ENCODE assay signal across 4 worm cellular contexts in genomic region chrX:7984742-7985141, ce11.
TF ChIP-seq lines count a peak whose summit lies in the region.

No protein-coding gene starts in this region.

TF ChIP-seq in whole organism, L1 larva, 84 proteins besides CTCF, POLR2A, EP300 and RAD21:
- no peak for TF ChIP-seq ces-1 (GFP tag; optimal IDR thresholded peaks at IDR 0.05; lab: Kevin White, UChicago)
- no peak for TF ChIP-seq pqm-1 (tag; optimal IDR thresholded peaks at IDR 0.05; lab: Kevin White, UChicago)
- no peak for TF ChIP-seq sptf-1 (tag; optimal IDR thresholded peaks at IDR 0.05; lab: Kevin White, UChicago)
- TF ChIP-seq nhr-19 (GFP tag; conservative IDR thresholded peaks at IDR 0.05; lab: Robert Waterston, UW): no peak
- no peak for TF ChIP-seq mdl-1 (tag; optimal IDR thresholded peaks at IDR 0.05; lab: Kevin White, UChicago)
- no peak for TF ChIP-seq hlh-17 (GFP tag; optimal IDR thresholded peaks at IDR 0.05; lab: Kevin White, UChicago; ENCODE audit: borderline replicate concordance)
- TF ChIP-seq nhr-237 (tag; optimal IDR thresholded peaks at IDR 0.05; lab: Kevin White, UChicago): no peak
- peak; percentile 4 for TF ChIP-seq blmp-1 (tag; optimal IDR thresholded peaks at IDR 0.05; lab: Kevin White, UChicago)
- no peak for TF ChIP-seq efl-1 (optimal IDR thresholded peaks at IDR 0.05; lab: Kevin White, UChicago)
- peak in 1 of 2 experiments; percentile 67 for TF ChIP-seq efl-1 (GFP tag; optimal IDR thresholded peaks at IDR 0.05 in 1 of 2; lab: Kevin White, UChicago)
- no peak for TF ChIP-seq unc-86 (tag; optimal IDR thresholded peaks at IDR 0.05; lab: Kevin White, UChicago)

TF ChIP-seq in whole organism, L2 larva, 48 proteins besides CTCF, POLR2A, EP300 and RAD21:
- TF ChIP-seq sma-9 (GFP tag; optimal IDR thresholded peaks at IDR 0.05; lab: Kevin White, UChicago): no peak
- no peak for TF ChIP-seq sma-9 (tag; optimal IDR thresholded peaks at IDR 0.05; lab: Kevin White, UChicago)
- TF ChIP-seq F13H6.1 (tag; optimal IDR thresholded peaks at IDR 0.05; lab: Kevin White, UChicago): no peak
- peak; percentile 29 for TF ChIP-seq sma-3 (GFP tag; optimal IDR thresholded peaks at IDR 0.05; lab: Kevin White, UChicago)
- TF ChIP-seq ceh-82 (tag; optimal IDR thresholded peaks at IDR 0.05; lab: Kevin White, UChicago): no peak

TF ChIP-seq in whole organism, L3 larva, 47 proteins besides CTCF, POLR2A, EP300 and RAD21:
- TF ChIP-seq unc-62 (GFP tag; optimal IDR thresholded peaks at IDR 0.05; lab: Kevin White, UChicago): no peak
- TF ChIP-seq nhr-25 (tag; optimal IDR thresholded peaks at IDR 0.05; lab: Kevin White, UChicago): peak; percentile 61

TF ChIP-seq in whole organism, L4 larva, 104 proteins besides CTCF, POLR2A, EP300 and RAD21:
- TF ChIP-seq daf-16 (GFP tag; optimal IDR thresholded peaks at IDR 0.05; lab: Kevin White, UChicago) (no peak), daf-16 (tag; optimal IDR thresholded peaks at IDR 0.05; lab: Kevin White, UChicago) (peak; percentile 48), dmd-9 (GFP tag; IDR thresholded peaks at IDR 0.05; lab: Robert Waterston, UW) (no peak), dve-1 (tag; optimal IDR thresholded peaks at IDR 0.05; lab: Kevin White, UChicago; ENCODE audit: insufficient read depth) (peak; percentile 37)
TF ChIP-seq in whole organism, L4 larva: peak in this region for 2.
